Worm (Caenorhabditis elegans) whole organism, mixed stage, embryonic: ENCODE results near the gene F52E1.14.

ENCODE experiments used
- snpc-4 ChIP-seq: fragments of 150-350 bp; optimal IDR thresholded peaks from 2 replicates; lab custom pipeline; 2014; ENCODE audit warnings: missing biosample characterization, missing genetic modification characterization
- zip-8 ChIP-seq: fragments of 150-350 bp; optimal IDR thresholded peaks from 2 replicates; lab custom pipeline; 2014; ENCODE audit warnings: missing biosample characterization, missing genetic modification characterization
- ztf-11 ChIP-seq: fragments of 150-350 bp; optimal IDR thresholded peaks from 2 replicates; lab custom pipeline; 2014; ENCODE audit warnings: missing biosample characterization, missing genetic modification characterization

DNA sequence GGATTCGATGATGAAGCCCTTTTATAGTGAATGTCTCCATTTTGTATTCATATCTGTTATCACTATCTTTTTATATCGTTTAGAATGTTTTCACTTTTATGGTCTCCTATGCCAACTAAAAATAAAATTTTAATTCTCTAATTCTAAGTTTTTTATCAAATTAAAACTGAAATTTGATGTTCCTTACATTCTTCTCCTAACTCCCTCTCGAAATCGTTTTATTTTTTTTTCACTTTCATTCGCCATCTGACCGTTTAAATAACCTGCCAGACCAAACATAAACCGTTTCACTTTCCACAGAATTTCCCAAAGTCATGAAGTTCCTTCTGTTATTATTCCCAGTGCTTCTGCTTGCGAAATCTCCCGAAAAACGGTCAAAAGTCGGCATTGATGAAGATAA lies 4.5 kb upstream of the F52E1.14 start, which contains the start of gene F52E1.5:
- TF ChIP-seq zip-8 (no peak), snpc-4 (tag; lab: Kevin White, UChicago) (no peak), ztf-11 (no peak)
